Fruit fly (Drosophila melanogaster) whole organism, prepupa: ENCODE data around the gene CG34290.
A peak's percentile ranks its signal among the peaks of the same experiment; 100 is the strongest.

ENCODE experiments used
- Blimp-1 ChIP-seq: fragments of 200-800 bp; sonication (Bioruptor generic); optimal IDR thresholded peaks from 3 replicates; lab custom pipeline; 2017; ENCODE audit warnings: missing biosample characterization, missing genetic modification characterization, mild to moderate bottlenecking, moderate library complexity, missing genetic modification reagents
- CG15336 ChIP-seq: fragments of 200-800 bp; sonication (Bioruptor generic); IDR thresholded peaks from 2 replicates; pipeline ENCODE4 v1.3.6; 2022; ENCODE audit warnings: missing biosample characterization, missing genetic modification characterization
- CG34406 ChIP-seq: fragments of 200-800 bp; sonication (Bioruptor generic); optimal IDR thresholded peaks from 3 replicates; lab custom pipeline; 2016; ENCODE audit warnings: missing biosample characterization, missing genetic modification characterization
- CG6792 ChIP-seq: fragments of 200-800 bp; sonication (Bioruptor generic); optimal IDR thresholded peaks from 3 replicates; lab custom pipeline; 2016; ENCODE audit warnings: missing biosample characterization, missing genetic modification characterization
- CG8632 ChIP-seq: fragments of 200-800 bp; sonication (Bioruptor generic); optimal IDR thresholded peaks from 3 replicates; lab custom pipeline; 2016; ENCODE audit warnings: missing biosample characterization, missing genetic modification characterization
- Gug ChIP-seq: fragments of 200-800 bp; sonication (Bioruptor generic); IDR thresholded peaks from 2 replicates; pipeline ENCODE4 v1.3.6; 2022; ENCODE audit warnings: missing biosample characterization, missing genetic modification characterization
- achi ChIP-seq: fragments of 200-800 bp; sonication (Bioruptor generic); optimal IDR thresholded peaks from 3 replicates; lab custom pipeline; 2016; ENCODE audit warnings: missing biosample characterization, missing genetic modification characterization
- fkh ChIP-seq: fragments of 200-800 bp; sonication (Bioruptor generic); optimal IDR thresholded peaks from 3 replicates; lab custom pipeline; 2017; ENCODE audit warnings: missing biosample characterization, mild to moderate bottlenecking, missing genetic modification characterization, moderate library complexity
- spab ChIP-seq: fragments of 200-800 bp; sonication (Bioruptor generic); optimal IDR thresholded peaks from 2 replicates; lab custom pipeline; 2017; ENCODE audit warnings: missing biosample characterization, mild to moderate bottlenecking, missing genetic modification characterization, missing genetic modification reagents
- ss ChIP-seq, 2 experiments: fragments of 200-800 bp; sonication (Bioruptor generic); optimal IDR thresholded peaks; 2 replicates in 1 of 2; 3 replicates in 1 of 2; lab custom pipeline; 2017 to 2018; ENCODE audit warnings: mild to moderate bottlenecking in 2 of 2, missing biosample characterization in 2 of 2, missing genetic modification characterization in 2 of 2, moderate library complexity in 1 of 2

DNA sequence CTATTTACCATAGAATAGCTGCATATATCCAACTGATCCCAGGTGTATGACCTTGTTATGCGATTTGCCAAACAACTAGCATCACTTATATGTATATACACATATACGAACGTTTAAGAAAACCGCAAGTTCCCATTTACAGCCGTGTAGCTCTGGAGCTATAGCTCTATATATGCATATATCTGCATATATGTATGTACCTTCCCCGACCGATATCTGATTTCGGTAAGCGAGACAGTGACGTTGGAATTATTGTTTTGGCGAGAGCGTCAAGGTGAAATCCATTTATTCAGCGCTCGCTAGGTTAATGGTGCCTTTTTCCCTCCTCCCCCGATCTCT is 29.6 kb downstream of the CG34290 start:
- TF ChIP-seq Gug (GFP tag; lab: Robert Waterston, UW) (no peak), spab (no peak), CG15336 (GFP tag; lab: Robert Waterston, UW) (no peak), fkh (no peak), CG6792 (peak; percentile 31), CG34406 (GFP tag; lab: Kevin White, UChicago) (no peak), Blimp-1 (GFP tag; lab: Kevin White, UChicago) (no peak), ss (GFP tag; optimal IDR thresholded peaks at IDR 0.05; lab: Kevin White, UChicago) (no peak), CG8632 (GFP tag; lab: Kevin White, UChicago) (no peak), achi (no peak)
